Worm (Caenorhabditis elegans): Measurements from ENCODE around the gene leo-1.

- TF ChIP-seq flt-1 (GFP tag; IDR thresholded peaks at IDR 0.05): no peak
- TF ChIP-seq tbx-37 (GFP tag; conservative IDR thresholded peaks at IDR 0.05): no peak
- TF ChIP-seq hmbx-1 (tag; optimal IDR thresholded peaks at IDR 0.05): no peak
- TF ChIP-seq ama-1 (optimal IDR thresholded peaks at IDR 0.05): no peak
- TF ChIP-seq pes-1 (GFP tag; IDR thresholded peaks at IDR 0.05): no peak
- no peak for TF ChIP-seq tbx-11 (GFP tag; IDR thresholded peaks at IDR 0.05)
- no peak for TF ChIP-seq hmg-4 (GFP tag; optimal IDR thresholded peaks at IDR 0.05)
- TF ChIP-seq hnd-1 (tag; optimal IDR thresholded peaks at IDR 0.05): no peak
- no peak for TF ChIP-seq scrt-1 (GFP tag; IDR thresholded peaks at IDR 0.05)
Measured at ce11 chrIV:11284102-11284531, 45.1 kb downstream of the leo-1 start.

Measured in whole organism, early embryonic.